Worm (Caenorhabditis elegans): ENCODE data around the gene adt-1.

ce11 chrX:12702713-12703112 lies 24.1 kb downstream of the adt-1 start:
- no peak for TF ChIP-seq nhr-76 (tag; optimal IDR thresholded peaks at IDR 0.05)
- TF ChIP-seq elt-1 (tag; optimal IDR thresholded peaks at IDR 0.05; ENCODE audit: borderline replicate concordance, insufficient read depth) = no peak
- no peak for TF ChIP-seq nhr-12 (tag; optimal IDR thresholded peaks at IDR 0.05)
- TF ChIP-seq unc-62 (GFP tag; optimal IDR thresholded peaks at IDR 0.05) = no peak
- no peak for TF ChIP-seq ces-1 (GFP tag; optimal IDR thresholded peaks at IDR 0.05)
- no peak for TF ChIP-seq nhr-28 (tag; optimal IDR thresholded peaks at IDR 0.05)
- TF ChIP-seq pha-4 (tag; optimal IDR thresholded peaks at IDR 0.05) = no peak
- TF ChIP-seq ztf-11 (tag; optimal IDR thresholded peaks at IDR 0.05) = no peak
- TF ChIP-seq unc-39 (tag; optimal IDR thresholded peaks at IDR 0.05) = no peak
